Fruit fly (Drosophila melanogaster) whole organism, embryonic: ENCODE data around the gene Tpr2.

ENCODE experiments used
- Aef1 ChIP-seq: fragments of 200-800 bp; sonication (Bioruptor generic); IDR thresholded peaks from 3 replicates; pipeline ENCODE4 v1.3.6; 2022; ENCODE audit warnings: missing biosample characterization, missing genetic modification characterization
- CG10274 ChIP-seq: fragments of 200-800 bp; sonication (Bioruptor generic); optimal IDR thresholded peaks from 3 replicates; lab custom pipeline; 2017; ENCODE audit warnings: missing biosample characterization, mild to moderate bottlenecking, missing genetic modification characterization
- CG10462 ChIP-seq: fragments of 200-800 bp; sonication (Bioruptor generic); optimal IDR thresholded peaks from 2 replicates; lab custom pipeline; 2016; ENCODE audit warnings: missing biosample characterization, missing genetic modification characterization
- CG10565 ChIP-seq: fragments of 200-800 bp; sonication (Bioruptor generic); optimal IDR thresholded peaks from 3 replicates; lab custom pipeline; 2016; ENCODE audit warnings: missing biosample characterization, mild to moderate bottlenecking, missing genetic modification characterization
- CG11456 ChIP-seq: fragments of 200-800 bp; sonication (Bioruptor generic); IDR thresholded peaks from 3 replicates; pipeline ENCODE4 v1.3.6; 2022; ENCODE audit warnings: missing biosample characterization, missing genetic modification characterization
- CG11504 ChIP-seq: fragments of 200-800 bp; sonication (Bioruptor generic); optimal IDR thresholded peaks from 3 replicates; lab custom pipeline; 2019; ENCODE audit warnings: missing biosample characterization, mild to moderate bottlenecking, missing genetic modification characterization, moderate library complexity
- CG12155 ChIP-seq: fragments of 200-800 bp; sonication (Bioruptor generic); optimal IDR thresholded peaks from 3 replicates; lab custom pipeline; 2016; ENCODE audit warnings: missing biosample characterization, missing genetic modification characterization
- CG13424 ChIP-seq: fragments of 200-800 bp; sonication (Bioruptor generic); optimal IDR thresholded peaks from 2 replicates; lab custom pipeline; 2019; ENCODE audit warnings: missing biosample characterization, mild to moderate bottlenecking, missing genetic modification characterization, moderate library complexity
- CG16815 ChIP-seq: fragments of 200-800 bp; sonication (Bioruptor generic); optimal IDR thresholded peaks from 3 replicates; lab custom pipeline; 2017; ENCODE audit warnings: missing biosample characterization, mild to moderate bottlenecking, missing genetic modification characterization
- CG17359 ChIP-seq: fragments of 200-800 bp; sonication (Bioruptor generic); optimal IDR thresholded peaks from 3 replicates; lab custom pipeline; 2018; ENCODE audit warnings: missing biosample characterization, mild to moderate bottlenecking, missing genetic modification characterization, moderate library complexity
- CG1832 ChIP-seq: fragments of 200-800 bp; sonication (Bioruptor generic); optimal IDR thresholded peaks from 2 replicates; lab custom pipeline; 2017; ENCODE audit warnings: missing biosample characterization, mild to moderate bottlenecking, missing genetic modification characterization, inconsistent platforms
- CG30020 ChIP-seq: fragments of 200-800 bp; optimal IDR thresholded peaks from 2 replicates; lab custom pipeline; 2019; ENCODE audit warnings: missing biosample characterization, mild to moderate bottlenecking, missing genetic modification characterization, moderate library complexity
- CG30431 ChIP-seq: fragments of 200-800 bp; sonication (Bioruptor generic); optimal IDR thresholded peaks from 2 replicates; lab custom pipeline; 2017; ENCODE audit warnings: missing biosample characterization, missing genetic modification characterization
- CG31365 ChIP-seq: fragments of 200-800 bp; sonication (Bioruptor generic); optimal IDR thresholded peaks from 2 replicates; lab custom pipeline; 2018; ENCODE audit warnings: missing biosample characterization, mild to moderate bottlenecking, missing genetic modification characterization
- CG32532 ChIP-seq: fragments of 200-800 bp; sonication (Bioruptor generic); IDR thresholded peaks from 2 replicates; pipeline ENCODE4 v1.3.6; 2022; ENCODE audit warnings: missing biosample characterization, missing genetic modification characterization
- CG3407 ChIP-seq: fragments of 200-800 bp; sonication (Bioruptor generic); optimal IDR thresholded peaks from 2 replicates; lab custom pipeline; 2018; ENCODE audit warnings: missing biosample characterization, mild to moderate bottlenecking, missing genetic modification characterization
- CG42726 ChIP-seq: fragments of 200-800 bp; sonication (Bioruptor generic); IDR thresholded peaks from 2 replicates; pipeline ENCODE4 v1.3.6; 2022; ENCODE audit warnings: missing biosample characterization, missing genetic modification characterization; ENCODE audit not compliant: partially characterized antibody
- CG4282 ChIP-seq: fragments of 200-800 bp; sonication (Bioruptor generic); optimal IDR thresholded peaks from 2 replicates; lab custom pipeline; 2016; ENCODE audit warnings: missing biosample characterization, missing genetic modification characterization
- CG6854 ChIP-seq: fragments of 200-800 bp; sonication (Bioruptor generic); optimal IDR thresholded peaks from 3 replicates; lab custom pipeline; 2017; ENCODE audit warnings: missing biosample characterization, mild to moderate bottlenecking, missing genetic modification characterization
- CG7357 ChIP-seq: fragments of 200-800 bp; sonication (Bioruptor generic); IDR thresholded peaks from 3 replicates; pipeline ENCODE4 v1.3.6; 2022; ENCODE audit warnings: missing biosample characterization, missing genetic modification characterization
- CG7839 ChIP-seq: fragments of 200-800 bp; sonication (Bioruptor generic); optimal IDR thresholded peaks from 3 replicates; lab custom pipeline; 2018; ENCODE audit warnings: missing biosample characterization, mild to moderate bottlenecking, missing genetic modification characterization, moderate library complexity
- CG8281 ChIP-seq: fragments of 200-800 bp; sonication (Bioruptor generic); optimal IDR thresholded peaks from 2 replicates; lab custom pipeline; 2018; ENCODE audit warnings: missing biosample characterization, mild to moderate bottlenecking, missing genetic modification characterization, moderate library complexity
- CG9817 ChIP-seq: fragments of 200-800 bp; sonication (Bioruptor generic); optimal IDR thresholded peaks from 2 replicates; lab custom pipeline; 2018; ENCODE audit warnings: missing biosample characterization, mild to moderate bottlenecking, missing genetic modification characterization, moderate library complexity
- Dad ChIP-seq: fragments of 200-800 bp; sonication (Bioruptor generic); optimal IDR thresholded peaks from 3 replicates; lab custom pipeline; 2016; ENCODE audit warnings: missing biosample characterization, missing genetic modification characterization
- Dip3 ChIP-seq: fragments of 200-800 bp; sonication (Bioruptor generic); optimal IDR thresholded peaks from 3 replicates; lab custom pipeline; 2016; ENCODE audit warnings: missing biosample characterization, missing genetic modification characterization
- Fer1 ChIP-seq: fragments of 200-800 bp; sonication (Bioruptor generic); optimal IDR thresholded peaks from 2 replicates; lab custom pipeline; 2017; ENCODE audit warnings: missing biosample characterization, mild to moderate bottlenecking, missing genetic modification characterization
- Hand ChIP-seq: fragments of 200-800 bp; sonication (Bioruptor generic); optimal IDR thresholded peaks from 2 replicates; lab custom pipeline; 2017; ENCODE audit warnings: mild to moderate bottlenecking, missing biosample characterization, missing genetic modification reagents, missing genetic modification characterization
- Jarid2 ChIP-seq: fragments of 200-800 bp; sonication (Bioruptor generic); optimal IDR thresholded peaks from 3 replicates; lab custom pipeline; 2017; ENCODE audit warnings: mild to moderate bottlenecking, missing biosample characterization, missing genetic modification reagents, missing genetic modification characterization
- Nf-YA ChIP-seq: fragments of 200-800 bp; sonication (Bioruptor generic); IDR thresholded peaks from 2 replicates; pipeline ENCODE4 v1.3.6; 2022; ENCODE audit warnings: missing biosample characterization, missing genetic modification characterization
- Sry-β ChIP-seq: fragments of 200-800 bp; sonication (Bioruptor generic); optimal IDR thresholded peaks from 2 replicates; lab custom pipeline; 2018; ENCODE audit warnings: missing biosample characterization, mild to moderate bottlenecking, missing genetic modification characterization, moderate library complexity
- bab2 ChIP-seq: fragments of 200-800 bp; sonication (Bioruptor generic); optimal IDR thresholded peaks from 2 replicates; lab custom pipeline; 2016; ENCODE audit warnings: missing biosample characterization, missing genetic modification characterization
- bsh ChIP-seq, 2 experiments: fragments of 200-800 bp; sonication (Bioruptor generic); optimal IDR thresholded peaks; 2 replicates each; lab custom pipeline; 2017 to 2018; ENCODE audit warnings: mild to moderate bottlenecking in 2 of 2, missing biosample characterization in 2 of 2, missing genetic modification characterization in 2 of 2, moderate library complexity in 1 of 2
- btn ChIP-seq: fragments of 200-800 bp; sonication (Bioruptor generic); optimal IDR thresholded peaks from 2 replicates; lab custom pipeline; 2016; ENCODE audit warnings: missing biosample characterization, missing genetic modification characterization
- caup ChIP-seq: fragments of 200-800 bp; sonication (Bioruptor generic); optimal IDR thresholded peaks from 3 replicates; lab custom pipeline; 2017; ENCODE audit warnings: missing biosample characterization, mild to moderate bottlenecking, missing genetic modification characterization, moderate library complexity; ENCODE audit not compliant: severe bottlenecking
- ewg ChIP-seq: fragments of 200-800 bp; sonication (Bioruptor generic); optimal IDR thresholded peaks from 3 replicates; lab custom pipeline; 2017; ENCODE audit warnings: mild to moderate bottlenecking, missing biosample characterization, missing genetic modification reagents, missing genetic modification characterization
- eyg ChIP-seq: fragments of 200-800 bp; sonication (Bioruptor generic); optimal IDR thresholded peaks from 3 replicates; lab custom pipeline; 2016; ENCODE audit warnings: missing biosample characterization, missing genetic modification characterization
- fd102C ChIP-seq: fragments of 200-800 bp; sonication (Bioruptor generic); optimal IDR thresholded peaks from 2 replicates; lab custom pipeline; 2018; ENCODE audit warnings: missing biosample characterization, mild to moderate bottlenecking, missing genetic modification characterization, moderate library complexity
- hkb ChIP-seq, 2 experiments: fragments of 200-800 bp in 1 of 2; fragments of >200 bp in 1 of 2; sonication (Bioruptor generic) in 1 of 2; IDR thresholded peaks in 1 of 2; optimal IDR thresholded peaks in 1 of 2; 2 replicates each; pipeline versions ENCODE4 v1.3.6 to Lab custom; 2017 to 2022; ENCODE audit warnings: missing biosample characterization in 1 of 2, missing genetic modification characterization in 1 of 2
- mirr ChIP-seq: fragments of 200-800 bp; sonication (Bioruptor generic); optimal IDR thresholded peaks from 3 replicates; lab custom pipeline; 2018; ENCODE audit warnings: missing biosample characterization, mild to moderate bottlenecking, missing genetic modification characterization
- nerfin-1 ChIP-seq: fragments of 200-800 bp; sonication (Bioruptor generic); optimal IDR thresholded peaks from 3 replicates; lab custom pipeline; 2019; ENCODE audit warnings: missing biosample characterization, mild to moderate bottlenecking, missing genetic modification characterization, moderate library complexity
- p53 ChIP-seq: fragments of 200-800 bp; sonication (Bioruptor generic); optimal IDR thresholded peaks from 2 replicates; lab custom pipeline; 2016; ENCODE audit warnings: missing biosample characterization, missing genetic modification characterization
- pho ChIP-seq: fragments of 200-800 bp; sonication (Bioruptor generic); optimal IDR thresholded peaks from 2 replicates; lab custom pipeline; 2016; ENCODE audit warnings: missing biosample characterization, missing genetic modification characterization
- repo ChIP-seq: fragments of 200-800 bp; sonication (Bioruptor generic); optimal IDR thresholded peaks from 2 replicates; lab custom pipeline; 2016; ENCODE audit warnings: missing biosample characterization, missing genetic modification characterization
- sna ChIP-seq: fragments of 200-800 bp; sonication (Bioruptor generic); IDR thresholded peaks from 2 replicates; pipeline ENCODE4 v1.3.6; 2022; ENCODE audit warnings: missing biosample characterization, missing genetic modification characterization; ENCODE audit not compliant: partially characterized antibody
- sob ChIP-seq: fragments of 200-800 bp; sonication (Bioruptor generic); IDR thresholded peaks from 2 replicates; pipeline ENCODE4 v1.3.6; 2022; ENCODE audit warnings: missing biosample characterization, missing genetic modification characterization

Tpr2 gene

DNA sequence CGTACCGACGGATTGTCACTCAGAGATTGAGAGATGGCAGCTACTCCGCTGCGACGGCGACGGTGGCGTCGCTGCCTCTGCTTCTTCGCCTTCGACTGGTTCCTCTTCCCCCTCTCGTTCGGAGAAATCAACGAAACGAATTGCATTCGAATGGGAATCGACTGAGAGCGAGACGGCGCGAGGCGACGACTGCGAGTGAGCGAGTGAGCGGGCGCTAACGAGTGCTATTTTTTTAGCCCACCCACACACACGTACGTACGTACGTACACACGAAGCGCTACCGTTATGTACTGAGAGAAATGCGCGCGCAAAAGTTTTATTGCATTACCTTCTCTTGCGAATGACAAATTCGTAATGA lies 5.7 kb upstream of the Tpr2 start, which contains the start of gene dac (continued):
- TF ChIP-seq CG42726 (no peak), Hand (GFP tag; lab: Kevin White, UChicago) (no peak), fd102C (GFP tag; lab: Kevin White, UChicago) (no peak), nerfin-1 (tag; lab: Kevin White, UChicago) (no peak), Fer1 (GFP tag; lab: Kevin White, UChicago) (no peak), sna (GFP tag; lab: Robert Waterston, UW) (0 out of 2 replicates have a peak, but pooled peaks have one; percentile 30)
- TF ChIP-seq, all 482 proteins: peak for 38

DNA sequence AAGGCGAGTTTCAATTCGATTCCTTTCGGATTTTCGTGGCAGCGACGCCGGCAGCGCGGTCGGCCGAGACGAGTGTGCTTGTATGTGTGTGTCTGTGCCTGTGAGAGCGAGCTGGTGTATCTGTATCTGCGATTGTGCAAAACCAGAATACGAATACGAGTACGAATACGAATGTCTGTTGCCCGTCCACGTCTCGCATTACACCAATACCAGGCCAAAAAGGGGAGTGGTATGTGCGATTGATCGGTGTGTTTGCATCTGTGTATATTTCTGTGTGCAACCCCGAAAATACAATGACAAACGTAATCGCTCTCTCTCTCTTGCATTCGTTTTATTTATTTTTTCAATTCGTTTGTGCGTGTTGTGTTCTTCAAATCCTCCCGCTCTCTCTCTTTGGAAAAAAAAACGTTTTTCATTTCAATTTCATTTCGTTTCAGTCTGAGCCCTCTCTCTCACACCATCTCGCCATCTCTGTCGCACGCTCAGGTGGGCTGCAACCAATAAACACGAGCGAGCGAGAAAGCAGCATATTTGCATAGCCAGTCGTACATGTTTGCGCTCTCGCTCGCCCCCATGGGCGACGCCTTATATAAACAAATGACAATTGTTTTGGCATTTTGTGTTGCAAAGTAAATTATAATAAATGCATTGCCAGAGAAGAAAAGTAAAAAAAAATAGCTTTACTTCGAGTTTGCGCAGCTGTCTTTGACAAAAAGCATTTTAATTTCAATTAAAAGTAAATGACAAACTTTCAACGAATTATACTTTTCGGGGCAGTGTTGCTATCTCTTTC lies 5.1 kb upstream of the Tpr2 start:
- TF ChIP-seq CG7839 (tag; lab: Kevin White, UChicago), result peak; percentile 18
- peak in 1 of 2 experiments; percentile 18 for TF ChIP-seq bsh (GFP tag; optimal IDR thresholded peaks at IDR 0.05; lab: Kevin White, UChicago)
- no peak for TF ChIP-seq CG30431 (GFP tag; lab: Kevin White, UChicago)
- TF ChIP-seq pho (GFP tag; lab: Kevin White, UChicago), result peak; percentile 21
- TF ChIP-seq CG6854 (GFP tag; lab: Kevin White, UChicago), result no peak
- TF ChIP-seq CG12155 (GFP tag; lab: Kevin White, UChicago), result no peak
- peak; percentile 41; the same call in 1 of the 2 replicates for TF ChIP-seq CG32532 (GFP tag; lab: Robert Waterston, UW)
- peak; percentile 64 for TF ChIP-seq CG3407
- no peak for TF ChIP-seq CG31365
- peak; percentile 98 for TF ChIP-seq CG1832 (GFP tag; lab: Kevin White, UChicago)
- peak; percentile 49 for TF ChIP-seq caup (GFP tag; lab: Kevin White, UChicago)
- peak; percentile 75; the same call in 2 of the 3 replicates for TF ChIP-seq CG11456 (GFP tag; lab: Robert Waterston, UW)
- TF ChIP-seq CG11504 (tag; lab: Kevin White, UChicago), result peak; percentile 25
- TF ChIP-seq mirr (GFP tag; lab: Kevin White, UChicago), result peak; percentile 12
- TF ChIP-seq CG9817 (tag; lab: Kevin White, UChicago), result peak; percentile 23
- peak; percentile 10 for TF ChIP-seq CG10274
- peak; percentile 22 for TF ChIP-seq Dip3 (GFP tag; lab: Kevin White, UChicago)
- peak; percentile 61 for TF ChIP-seq sob (GFP tag; lab: Robert Waterston, UW)
- peak; percentile 3 for TF ChIP-seq CG13424
- no peak for TF ChIP-seq CG10565 (GFP tag; lab: Kevin White, UChicago)
- TF ChIP-seq Jarid2 (GFP tag; lab: Kevin White, UChicago), result peak; percentile 85
- TF ChIP-seq p53 (GFP tag; lab: Kevin White, UChicago), result peak; percentile 2
- no peak for TF ChIP-seq CG10462
- peak; percentile 40 for TF ChIP-seq CG4282 (GFP tag; lab: Kevin White, UChicago)
- TF ChIP-seq Dad (GFP tag; lab: Kevin White, UChicago), result no peak
- peak; percentile 58 for TF ChIP-seq btn (GFP tag; lab: Kevin White, UChicago)
- TF ChIP-seq CG16815 (GFP tag; lab: Kevin White, UChicago), result no peak
- TF ChIP-seq CG42726, result no peak; the same call in 1 of the 2 replicates
- TF ChIP-seq CG7357 (GFP tag; lab: Robert Waterston, UW), result no peak
- peak; percentile 17 for TF ChIP-seq CG17359 (tag; lab: Kevin White, UChicago)
- peak; percentile 53 for TF ChIP-seq ewg
- peak; percentile 1 for TF ChIP-seq CG30020 (tag; lab: Kevin White, UChicago)
- peak; percentile 50 for TF ChIP-seq CG8281 (tag; lab: Kevin White, UChicago)
- TF ChIP-seq hkb (optimal IDR thresholded peaks at IDR 0.05; lab: Kevin White, UChicago), result peak; percentile 9
- 0 out of 2 replicates have a peak, but pooled peaks have one; percentile 25 for TF ChIP-seq hkb (GFP tag; IDR thresholded peaks at IDR 0.05; lab: Robert Waterston, UW)
- peak; percentile 95 for TF ChIP-seq Nf-YA (GFP tag; lab: Robert Waterston, UW)
- no peak for TF ChIP-seq Aef1 (GFP tag; lab: Robert Waterston, UW)
- TF ChIP-seq repo (GFP tag; lab: Kevin White, UChicago), result peak; percentile 53
- TF ChIP-seq bab2 (GFP tag; lab: Kevin White, UChicago), result peak; percentile 39
- peak; percentile 13 for TF ChIP-seq Sry-β (GFP tag; lab: Kevin White, UChicago)
- TF ChIP-seq eyg, result peak; percentile 42
